Fruit fly (Drosophila melanogaster): ENCODE measurements around the gene CG46307.

Gene CG46307

dm6 chr2L:21109680-21110079, 5.3 kb downstream of the CG46307 start:
- TF ChIP-seq Vsx2 (GFP tag; optimal IDR thresholded peaks at IDR 0.05; ENCODE audit: partially characterized antibody): no peak
- no peak for TF ChIP-seq rgr (GFP tag; optimal IDR thresholded peaks at IDR 0.05)
- TF ChIP-seq Hr78 (GFP tag; optimal IDR thresholded peaks at IDR 0.05): no peak
- TF ChIP-seq dmrt93B (GFP tag; optimal IDR thresholded peaks at IDR 0.05): no peak
- TF ChIP-seq N (GFP tag; optimal IDR thresholded peaks at IDR 0.05): no peak
- TF ChIP-seq dl (GFP tag; optimal IDR thresholded peaks at IDR 0.05; ENCODE audit: insufficient read depth in 1 of 2, partially characterized antibody in 2 of 2): no peak
- no peak for TF ChIP-seq Hnf4 (GFP tag; optimal IDR thresholded peaks at IDR 0.05)
- no peak for TF ChIP-seq pan (optimal IDR thresholded peaks at IDR 0.05)

dm6 chr2L:21111849-21112248, 7.5 kb downstream of the CG46307 start:
- TF ChIP-seq usp (GFP tag; optimal IDR thresholded peaks at IDR 0.05) (no peak), fru (GFP tag; optimal IDR thresholded peaks at IDR 0.05) (no peak), rgr (GFP tag; optimal IDR thresholded peaks at IDR 0.05) (no peak), CG32264 (GFP tag; optimal IDR thresholded peaks at IDR 0.05) (no peak), dsf (GFP tag; optimal IDR thresholded peaks at IDR 0.05; ENCODE audit: borderline replicate concordance) (no peak), sage (GFP tag; optimal IDR thresholded peaks at IDR 0.05) (no peak)

DNA sequence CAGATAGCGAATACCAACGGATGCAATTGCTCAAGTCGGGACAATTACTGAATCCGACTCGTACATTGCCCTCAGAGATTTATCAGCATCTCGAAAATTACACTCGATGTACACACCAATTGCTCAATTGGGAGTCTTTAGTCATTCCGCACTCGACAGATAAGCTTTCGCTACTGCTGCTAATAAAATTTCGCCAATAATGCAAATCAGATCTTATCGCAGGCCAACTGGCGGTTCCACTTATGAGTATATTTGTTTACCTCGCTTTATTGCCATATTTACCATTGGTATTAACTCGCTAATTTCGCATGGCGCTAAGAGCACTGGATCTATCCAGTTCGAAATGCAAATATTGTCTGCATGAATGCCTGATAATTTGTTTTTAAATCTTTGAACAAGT, 9.2 kb downstream of the CG46307 start:
- TF ChIP-seq Hr83 (GFP tag; optimal IDR thresholded peaks at IDR 0.05; ENCODE audit: poor library complexity, severe bottlenecking): peak; percentile 31
- TF ChIP-seq Mio (GFP tag; optimal IDR thresholded peaks at IDR 0.05): no peak
- TF ChIP-seq CG32264 (GFP tag; optimal IDR thresholded peaks at IDR 0.05): peak; percentile 10
- no peak for TF ChIP-seq CG9705 (GFP tag; optimal IDR thresholded peaks at IDR 0.05)
- TF ChIP-seq sage (GFP tag; optimal IDR thresholded peaks at IDR 0.05): no peak
- TF ChIP-seq tai (GFP tag; optimal IDR thresholded peaks at IDR 0.05): peak; percentile 4
- peak; percentile 41 for TF ChIP-seq Hnf4 (GFP tag; optimal IDR thresholded peaks at IDR 0.05)
- peak; percentile 51 for TF ChIP-seq br (GFP tag; optimal IDR thresholded peaks at IDR 0.05)
- TF ChIP-seq psq (GFP tag; optimal IDR thresholded peaks at IDR 0.05): peak; percentile 4
- TF ChIP-seq Rel (GFP tag; optimal IDR thresholded peaks at IDR 0.05): no peak
- TF ChIP-seq Rel (tag; optimal IDR thresholded peaks at IDR 0.05): peak; percentile 40

dm6 chr2L:21115687-21116086, 11.3 kb downstream of the CG46307 start:
- no peak for TF ChIP-seq CG32264 (GFP tag; optimal IDR thresholded peaks at IDR 0.05)
- no peak for TF ChIP-seq fru (GFP tag; optimal IDR thresholded peaks at IDR 0.05)
- TF ChIP-seq Myc (optimal IDR thresholded peaks at IDR 0.05): no peak
- TF ChIP-seq Vsx2 (GFP tag; optimal IDR thresholded peaks at IDR 0.05; ENCODE audit: partially characterized antibody): no peak
- no peak for TF ChIP-seq br (GFP tag; optimal IDR thresholded peaks at IDR 0.05)
- TF ChIP-seq dl (GFP tag; optimal IDR thresholded peaks at IDR 0.05; ENCODE audit: insufficient read depth in 1 of 2, partially characterized antibody in 2 of 2): no peak
- no peak for TF ChIP-seq sv (GFP tag; optimal IDR thresholded peaks at IDR 0.05)
- no peak for TF ChIP-seq lola (GFP tag; optimal IDR thresholded peaks at IDR 0.05)
- no peak for TF ChIP-seq brk (GFP tag; optimal IDR thresholded peaks at IDR 0.05)
- no peak for TF ChIP-seq woc (GFP tag; optimal IDR thresholded peaks at IDR 0.05)
- TF ChIP-seq Rel (GFP tag; optimal IDR thresholded peaks at IDR 0.05): no peak
- no peak for TF ChIP-seq Rel (tag; optimal IDR thresholded peaks at IDR 0.05)
- no peak for TF ChIP-seq h (GFP tag; optimal IDR thresholded peaks at IDR 0.05)
- TF ChIP-seq Dfd (GFP tag; optimal IDR thresholded peaks at IDR 0.05): no peak
- TF ChIP-seq usp (GFP tag; optimal IDR thresholded peaks at IDR 0.05): no peak
- TF ChIP-seq sage (GFP tag; optimal IDR thresholded peaks at IDR 0.05): no peak
- TF ChIP-seq Hr78 (GFP tag; optimal IDR thresholded peaks at IDR 0.05): no peak

DNA sequence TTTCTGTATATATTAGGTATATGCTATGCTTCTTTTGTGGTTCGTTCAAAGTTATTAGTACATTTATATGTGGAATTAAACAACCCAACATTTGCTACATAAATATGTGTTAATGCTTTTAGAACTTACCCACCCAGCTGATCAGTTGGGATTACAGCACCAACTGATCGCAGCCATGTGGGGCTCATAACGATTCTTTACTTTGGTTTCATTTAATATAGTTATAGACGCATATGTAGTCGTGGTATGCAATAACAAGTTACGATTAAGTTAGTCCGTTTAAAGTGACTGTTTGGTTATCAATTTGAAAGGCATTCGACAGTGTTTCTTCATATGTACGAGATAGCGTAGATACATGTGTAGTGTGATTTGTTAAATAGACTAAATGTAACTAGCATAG, 31.4 kb downstream of the CG46307 start:
- no peak for TF ChIP-seq Abd-B (GFP tag; optimal IDR thresholded peaks at IDR 0.05)
- no peak for TF ChIP-seq foxo (GFP tag; optimal IDR thresholded peaks at IDR 0.05)
- TF ChIP-seq Sp1 (GFP tag; optimal IDR thresholded peaks at IDR 0.05): no peak
- no peak for TF ChIP-seq h (GFP tag; optimal IDR thresholded peaks at IDR 0.05)
- TF ChIP-seq lola (GFP tag; optimal IDR thresholded peaks at IDR 0.05): no peak
- TF ChIP-seq dmrt93B (GFP tag; optimal IDR thresholded peaks at IDR 0.05): no peak
- no peak for TF ChIP-seq woc (GFP tag; optimal IDR thresholded peaks at IDR 0.05)
- no peak for TF ChIP-seq Hnf4 (GFP tag; optimal IDR thresholded peaks at IDR 0.05)
- TF ChIP-seq pan (optimal IDR thresholded peaks at IDR 0.05): no peak
- TF ChIP-seq sv (GFP tag; optimal IDR thresholded peaks at IDR 0.05): no peak
- TF ChIP-seq br (GFP tag; optimal IDR thresholded peaks at IDR 0.05): no peak
- TF ChIP-seq psq (GFP tag; optimal IDR thresholded peaks at IDR 0.05): no peak
- TF ChIP-seq dsf (GFP tag; optimal IDR thresholded peaks at IDR 0.05; ENCODE audit: borderline replicate concordance): no peak
- TF ChIP-seq N (GFP tag; optimal IDR thresholded peaks at IDR 0.05): no peak
- TF ChIP-seq CG32264 (GFP tag; optimal IDR thresholded peaks at IDR 0.05): no peak
- no peak for TF ChIP-seq CrebA (GFP tag; optimal IDR thresholded peaks at IDR 0.05; ENCODE audit: borderline replicate concordance)
- TF ChIP-seq Dif (GFP tag; optimal IDR thresholded peaks at IDR 0.05; ENCODE audit: partially characterized antibody): no peak
- no peak for TF ChIP-seq tai (GFP tag; optimal IDR thresholded peaks at IDR 0.05)
